Fruit fly (Drosophila melanogaster): ENCODE results near the gene CG33500.
A peak's percentile ranks its signal among the peaks of the same experiment; 100 is the strongest.

Gene CG33500

dm6 chr3L:11528397-11528923, 20.0 kb downstream of the CG33500 start (continued):
- TF ChIP-seq CG14441 (GFP tag; IDR thresholded peaks at IDR 0.05) (peak; percentile 30; the same call in 1 of the 2 replicates), CG18619 (GFP tag; optimal IDR thresholded peaks at IDR 0.05) (peak; percentile 3), Fer1 (GFP tag; optimal IDR thresholded peaks at IDR 0.05) (peak; percentile 77), wdn (GFP tag; IDR thresholded peaks at IDR 0.05) (no peak), Atf6 (GFP tag; IDR thresholded peaks at IDR 0.05) (peak; percentile 40; the same call in 1 of the 2 replicates), bowl (GFP tag; IDR thresholded peaks at IDR 0.05) (0 out of 2 replicates have a peak, but pooled peaks have one; percentile 11), p53 (GFP tag; optimal IDR thresholded peaks at IDR 0.05) (no peak), PHDP (tag; optimal IDR thresholded peaks at IDR 0.05) (peak; percentile 47), CG4854 (GFP tag; optimal IDR thresholded peaks at IDR 0.05) (no peak), chm (GFP tag; IDR thresholded peaks at IDR 0.05) (peak; percentile 21; the same call in 1 of the 2 replicates), Opbp (GFP tag; IDR thresholded peaks at IDR 0.05; ENCODE audit: partially characterized antibody) (no peak), CG12071 (GFP tag; optimal IDR thresholded peaks at IDR 0.05) (peak; percentile 42), Blimp-1 (GFP tag; optimal IDR thresholded peaks at IDR 0.05) (peak; percentile 22), fd64A (GFP tag; optimal IDR thresholded peaks at IDR 0.05) (no peak), Nf-YC (tag; optimal IDR thresholded peaks at IDR 0.05) (peak; percentile 12), Deaf1 (tag; optimal IDR thresholded peaks at IDR 0.05) (no peak), gce (GFP tag; IDR thresholded peaks at IDR 0.05) (no peak), MTF-1 (GFP tag; optimal IDR thresholded peaks at IDR 0.05; ENCODE audit: borderline replicate concordance) (peak; percentile 17), CG10147 (GFP tag; optimal IDR thresholded peaks at IDR 0.05) (peak; percentile 8), CG15011 (GFP tag; optimal IDR thresholded peaks at IDR 0.05) (peak; percentile 25), Rfx (GFP tag; IDR thresholded peaks at IDR 0.05) (peak; percentile 39; the same call in 1 of the 2 replicates), tna (GFP tag; IDR thresholded peaks at IDR 0.05; ENCODE audit: partially characterized antibody) (no peak), CG14050 (GFP tag; IDR thresholded peaks at IDR 0.05) (no peak), Eip74EF (GFP tag; optimal IDR thresholded peaks at IDR 0.05) (peak in 1 of 2 experiments; percentile 29), Vsx1 (GFP tag; optimal IDR thresholded peaks at IDR 0.05) (peak; percentile 20), CG31365 (tag; optimal IDR thresholded peaks at IDR 0.05) (peak; percentile 6), sd (tag; optimal IDR thresholded peaks at IDR 0.05) (peak; percentile 38), H15 (GFP tag; IDR thresholded peaks at IDR 0.05) (0 out of 3 replicates have a peak, but pooled peaks have one; percentile 23), tap (tag; optimal IDR thresholded peaks at IDR 0.05) (no peak), CG34422 (GFP tag; IDR thresholded peaks at IDR 0.05) (no peak)

dm6 chr3L:11529707-11530106, 21.3 kb downstream of the CG33500 start:
- TF ChIP-seq CG7786 (GFP tag; optimal IDR thresholded peaks at IDR 0.05) (no peak), Optix (GFP tag; IDR thresholded peaks at IDR 0.05) (no peak), sug (tag; optimal IDR thresholded peaks at IDR 0.05) (peak; percentile 1), CG16863 (GFP tag; optimal IDR thresholded peaks at IDR 0.05) (no peak), gsb (GFP tag; IDR thresholded peaks at IDR 0.05) (no peak), CG14860 (GFP tag; IDR thresholded peaks at IDR 0.05; ENCODE audit: partially characterized antibody) (no peak), CG11398 (GFP tag; optimal IDR thresholded peaks at IDR 0.05) (no peak), CG9437 (GFP tag; optimal IDR thresholded peaks at IDR 0.05) (no peak), exex (tag; optimal IDR thresholded peaks at IDR 0.05) (peak; percentile 43), CG6689 (GFP tag; IDR thresholded peaks at IDR 0.05) (no peak), Lpt (GFP tag; optimal IDR thresholded peaks at IDR 0.05) (no peak), HmgZ (tag; optimal IDR thresholded peaks at IDR 0.05) (no peak), CG8281 (tag; optimal IDR thresholded peaks at IDR 0.05) (no peak), ranshi (GFP tag; IDR thresholded peaks at IDR 0.05) (no peak), CG11695 (GFP tag; IDR thresholded peaks at IDR 0.05) (no peak), E2f2 (GFP tag; IDR thresholded peaks at IDR 0.05) (no peak)

Measured in whole organism, embryonic.